Worm (Caenorhabditis elegans): ENCODE results near the gene F29G9.1.
"Not testable (repeated sequence)": the region's sequence is repeated elsewhere in the genome, so short reads cannot be mapped to it uniquely, and the experiment has no call there.

DNA sequence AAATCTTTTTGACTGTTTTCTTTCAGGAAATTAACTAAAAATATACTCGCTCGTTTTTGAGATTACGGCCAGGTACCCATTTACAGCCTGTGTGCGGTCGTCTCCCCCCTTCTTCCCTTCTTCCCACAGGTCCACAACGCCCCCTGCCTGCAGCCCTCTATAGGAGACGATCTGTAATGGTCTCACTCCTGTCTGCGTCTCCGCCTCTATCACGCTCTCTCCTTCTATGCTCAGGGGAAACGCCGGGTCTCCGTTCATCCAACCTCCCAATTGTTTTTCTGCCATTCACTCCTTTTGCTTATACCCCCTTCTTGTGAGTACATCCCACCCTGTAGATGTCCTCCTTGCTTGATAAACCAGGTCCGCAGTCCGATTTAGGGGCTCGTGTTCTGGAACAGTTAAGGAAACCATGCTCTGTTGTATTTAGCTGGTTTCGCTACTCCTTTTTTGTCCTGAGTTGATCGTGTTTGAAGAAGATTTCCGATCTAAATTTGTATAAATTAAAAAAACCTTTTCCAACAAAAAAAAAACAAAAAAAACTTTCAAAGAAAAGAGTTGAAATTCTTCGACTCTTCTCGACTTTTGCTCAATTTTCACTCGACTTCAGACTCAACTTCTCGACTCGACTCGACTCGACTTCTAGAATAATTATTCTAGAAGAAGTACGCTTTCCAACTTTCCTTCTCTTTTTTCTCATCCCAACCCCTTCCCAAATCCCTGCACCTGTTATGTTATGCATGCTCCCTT is at the start of gene F29G9.1:
- not testable (repeated sequence) for TF ChIP-seq med-1 (GFP tag; optimal IDR thresholded peaks at IDR 0.05; ENCODE audit: insufficient read depth); flt-1 (GFP tag; IDR thresholded peaks at IDR 0.05); ztf-29 (GFP tag; IDR thresholded peaks at IDR 0.05); tab-1 (GFP tag; IDR thresholded peaks at IDR 0.05)
